Fruit fly (Drosophila melanogaster): ENCODE measurements around the gene Cftr.

- TF ChIP-seq CG10979 (tag; optimal IDR thresholded peaks at IDR 0.05): no peak
- TF ChIP-seq vnd (GFP tag; IDR thresholded peaks at IDR 0.05; ENCODE audit: partially characterized antibody): no peak
- no peak for TF ChIP-seq oc (tag; optimal IDR thresholded peaks at IDR 0.05)
- TF ChIP-seq CG10543 (GFP tag; optimal IDR thresholded peaks at IDR 0.05): peak; percentile 64
- no peak for TF ChIP-seq tap (tag; optimal IDR thresholded peaks at IDR 0.05)
- no peak for TF ChIP-seq CG18619 (GFP tag; optimal IDR thresholded peaks at IDR 0.05)
- no peak for TF ChIP-seq pum (GFP tag; optimal IDR thresholded peaks at IDR 0.05)
- no peak for TF ChIP-seq psq (GFP tag; optimal IDR thresholded peaks at IDR 0.05)
These were observed 27.8 kb upstream of the Cftr start for dm6 chr3R:24571386-24572124.
